Fruit fly (Drosophila melanogaster) whole organism, pupa: ENCODE measurements around the gene HipHop.

Experiments
- CG10348 ChIP-seq: fragments of 200-800 bp; sonication (Bioruptor generic); IDR thresholded peaks from 2 replicates; pipeline ENCODE4 v1.3.6; 2022; ENCODE audit warnings: missing biosample characterization, missing genetic modification characterization
- CG12605 ChIP-seq: fragments of 200-800 bp; sonication (Bioruptor generic); IDR thresholded peaks from 2 replicates; pipeline ENCODE4 v1.3.6; 2022; ENCODE audit warnings: missing biosample characterization, missing genetic modification characterization
- CG13204 ChIP-seq: fragments of 200-800 bp; sonication (Bioruptor generic); optimal IDR thresholded peaks from 2 replicates; lab custom pipeline; 2018; ENCODE audit warnings: missing biosample characterization, mild to moderate bottlenecking, missing genetic modification characterization, moderate library complexity
- CG14655 ChIP-seq: fragments of 200-800 bp; sonication (Bioruptor generic); optimal IDR thresholded peaks from 3 replicates; lab custom pipeline; 2017; ENCODE audit warnings: mild to moderate bottlenecking, missing biosample characterization, missing genetic modification reagents, missing genetic modification characterization
- CG15710 ChIP-seq: fragments of 200-800 bp; sonication (Bioruptor generic); optimal IDR thresholded peaks from 2 replicates; lab custom pipeline; 2018; ENCODE audit warnings: missing biosample characterization, mild to moderate bottlenecking, missing genetic modification characterization, moderate library complexity
- CG17806 ChIP-seq: fragments of 200-800 bp; sonication (Bioruptor generic); optimal IDR thresholded peaks from 2 replicates; lab custom pipeline; 2018; ENCODE audit warnings: missing biosample characterization, mild to moderate bottlenecking, missing genetic modification characterization, moderate library complexity
- CG32121 ChIP-seq: fragments of 200-800 bp; sonication (Bioruptor generic); IDR thresholded peaks from 2 replicates; pipeline ENCODE4 v1.3.6; 2022; ENCODE audit warnings: missing biosample characterization, missing genetic modification characterization
- CG34367 ChIP-seq: fragments of 200-800 bp; sonication (Bioruptor generic); optimal IDR thresholded peaks from 2 replicates; lab custom pipeline; 2018; ENCODE audit warnings: missing biosample characterization, mild to moderate bottlenecking, missing genetic modification characterization
- CG4496 ChIP-seq: fragments of 200-800 bp; sonication (Bioruptor generic); IDR thresholded peaks from 3 replicates; pipeline ENCODE4 v1.3.6; 2022; ENCODE audit warnings: missing biosample characterization, missing genetic modification characterization
- CG8159 ChIP-seq: fragments of 200-800 bp; sonication (Bioruptor generic); optimal IDR thresholded peaks from 3 replicates; lab custom pipeline; 2018; ENCODE audit warnings: missing biosample characterization, mild to moderate bottlenecking, missing genetic modification characterization, moderate library complexity
- CG8301 ChIP-seq: fragments of 200-800 bp; sonication (Bioruptor generic); optimal IDR thresholded peaks from 2 replicates; lab custom pipeline; 2018; ENCODE audit warnings: missing biosample characterization, mild to moderate bottlenecking, missing genetic modification characterization
- CG9948 ChIP-seq: fragments of 200-800 bp; sonication (Bioruptor generic); optimal IDR thresholded peaks from 2 replicates; lab custom pipeline; 2018; ENCODE audit warnings: missing biosample characterization, mild to moderate bottlenecking, missing genetic modification characterization, moderate library complexity
- D1 ChIP-seq: fragments of 200-800 bp; sonication (Bioruptor generic); optimal IDR thresholded peaks from 2 replicates; lab custom pipeline; 2018; ENCODE audit warnings: missing biosample characterization, mild to moderate bottlenecking, missing genetic modification characterization, moderate library complexity
- EcR ChIP-seq: fragments of 200-800 bp; sonication (Bioruptor generic); optimal IDR thresholded peaks from 3 replicates; lab custom pipeline; 2019; ENCODE audit warnings: missing biosample characterization, missing genetic modification characterization, mild to moderate bottlenecking, moderate library complexity, missing genetic modification reagents
- Ets98B ChIP-seq: fragments of 200-800 bp; sonication (Bioruptor generic); IDR thresholded peaks from 2 replicates; pipeline ENCODE4 v1.3.6; 2022; ENCODE audit warnings: missing biosample characterization, missing genetic modification characterization
- Pif1A ChIP-seq: fragments of 200-800 bp; sonication (Bioruptor generic); optimal IDR thresholded peaks from 3 replicates; lab custom pipeline; 2016; ENCODE audit warnings: missing biosample characterization, missing genetic modification characterization
- Pif1B ChIP-seq: fragments of 200-800 bp; sonication (Bioruptor generic); optimal IDR thresholded peaks from 3 replicates; lab custom pipeline; 2016; ENCODE audit warnings: missing biosample characterization, missing genetic modification characterization
- Snoo ChIP-seq: fragments of 200-800 bp; sonication (Bioruptor generic); optimal IDR thresholded peaks from 3 replicates; lab custom pipeline; 2017; ENCODE audit warnings: missing biosample characterization, mild to moderate bottlenecking, missing genetic modification characterization, inconsistent platforms
- fd96Ca ChIP-seq: fragments of 200-800 bp; sonication (Bioruptor generic); IDR thresholded peaks from 3 replicates; pipeline ENCODE4 v1.3.6; 2022; ENCODE audit warnings: missing biosample characterization, missing genetic modification characterization
- gl ChIP-seq: fragments of 200-800 bp; sonication (Bioruptor generic); optimal IDR thresholded peaks from 2 replicates; lab custom pipeline; 2018; ENCODE audit warnings: missing biosample characterization, mild to moderate bottlenecking, missing genetic modification characterization
- rn ChIP-seq: fragments of 200-800 bp; sonication (Bioruptor generic); IDR thresholded peaks from 2 replicates; pipeline ENCODE4 v1.3.6; 2022; ENCODE audit warnings: missing biosample characterization, missing genetic modification characterization

Gene HipHop

dm6 chr3L:18817264-18817894, 3.6 kb upstream of the HipHop start:
- 0 out of 2 replicates have a peak, but pooled peaks have one; percentile 15 for TF ChIP-seq CG32121 (GFP tag; lab: Robert Waterston, UW)
- no peak for TF ChIP-seq CG34367 (tag; lab: Kevin White, UChicago)
- peak; percentile 30 for TF ChIP-seq gl (tag; lab: Kevin White, UChicago)
- peak; percentile 52 for TF ChIP-seq CG13204 (GFP tag; lab: Kevin White, UChicago)
- TF ChIP-seq Pif1A (GFP tag; lab: Kevin White, UChicago): no peak
- TF ChIP-seq EcR (GFP tag; lab: Kevin White, UChicago): peak; percentile 28

DNA sequence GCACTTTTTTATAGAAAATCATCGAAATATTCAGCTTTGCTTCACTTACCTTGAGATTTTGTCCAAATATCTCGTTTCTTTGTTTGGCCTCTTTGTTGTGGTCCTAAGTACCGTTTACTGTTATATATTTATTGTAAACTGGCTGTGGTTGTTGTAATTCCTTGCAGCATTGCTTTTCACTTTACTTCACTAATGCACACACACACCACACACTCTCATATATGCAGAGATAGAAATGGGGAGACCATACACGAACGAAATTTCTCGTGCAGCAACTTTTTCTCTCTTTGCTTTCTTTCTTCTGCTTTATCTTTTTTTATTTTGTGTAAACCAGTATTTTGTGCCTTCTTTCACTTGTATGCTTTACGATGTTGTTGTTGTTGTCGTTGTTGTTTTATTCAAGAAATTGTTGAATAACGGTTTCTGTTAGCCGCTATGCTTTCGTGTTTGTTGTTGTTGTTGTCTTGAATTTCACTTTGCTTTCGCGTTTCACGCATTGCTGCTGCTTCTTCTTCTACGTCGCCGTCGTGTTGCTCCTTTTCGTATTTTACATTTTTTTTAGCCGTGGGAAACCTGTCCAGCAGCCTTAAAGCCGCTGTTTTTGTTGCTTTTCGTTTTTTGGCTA, 1.6 kb upstream of the HipHop start:
- TF ChIP-seq Pif1B: peak; percentile 9
- TF ChIP-seq CG34367 (tag; lab: Kevin White, UChicago): no peak
- peak; percentile 57 for TF ChIP-seq CG14655
- TF ChIP-seq CG17806 (tag; lab: Kevin White, UChicago): peak; percentile 0
- TF ChIP-seq CG32121 (GFP tag; lab: Robert Waterston, UW): 0 out of 2 replicates have a peak, but pooled peaks have one; percentile 8
- no peak for TF ChIP-seq CG9948 (tag; lab: Kevin White, UChicago)
- TF ChIP-seq CG8159 (tag; lab: Kevin White, UChicago): peak; percentile 38
- peak; percentile 24 for TF ChIP-seq Pif1A (GFP tag; lab: Kevin White, UChicago)
- peak; percentile 47 for TF ChIP-seq CG15710 (tag; lab: Kevin White, UChicago)
- peak; percentile 62 for TF ChIP-seq Ets98B (GFP tag; lab: Robert Waterston, UW)
- peak; percentile 39 for TF ChIP-seq gl (tag; lab: Kevin White, UChicago)
- no peak for TF ChIP-seq EcR (GFP tag; lab: Kevin White, UChicago)
- no peak for TF ChIP-seq CG10348 (GFP tag; lab: Robert Waterston, UW)
- no peak for TF ChIP-seq D1 (tag; lab: Kevin White, UChicago)
- no peak for TF ChIP-seq rn (GFP tag; lab: Robert Waterston, UW)
- TF ChIP-seq CG13204 (GFP tag; lab: Kevin White, UChicago): peak; percentile 29
- TF ChIP-seq fd96Ca (GFP tag; lab: Robert Waterston, UW): no peak
- TF ChIP-seq CG8301 (tag; lab: Kevin White, UChicago): peak; percentile 62
- TF ChIP-seq CG12605 (GFP tag; lab: Robert Waterston, UW): peak; percentile 81
- peak; percentile 30 for TF ChIP-seq Snoo
- TF ChIP-seq CG4496 (GFP tag; lab: Robert Waterston, UW): peak; percentile 58; the same call in 1 of the 3 replicates

DNA sequence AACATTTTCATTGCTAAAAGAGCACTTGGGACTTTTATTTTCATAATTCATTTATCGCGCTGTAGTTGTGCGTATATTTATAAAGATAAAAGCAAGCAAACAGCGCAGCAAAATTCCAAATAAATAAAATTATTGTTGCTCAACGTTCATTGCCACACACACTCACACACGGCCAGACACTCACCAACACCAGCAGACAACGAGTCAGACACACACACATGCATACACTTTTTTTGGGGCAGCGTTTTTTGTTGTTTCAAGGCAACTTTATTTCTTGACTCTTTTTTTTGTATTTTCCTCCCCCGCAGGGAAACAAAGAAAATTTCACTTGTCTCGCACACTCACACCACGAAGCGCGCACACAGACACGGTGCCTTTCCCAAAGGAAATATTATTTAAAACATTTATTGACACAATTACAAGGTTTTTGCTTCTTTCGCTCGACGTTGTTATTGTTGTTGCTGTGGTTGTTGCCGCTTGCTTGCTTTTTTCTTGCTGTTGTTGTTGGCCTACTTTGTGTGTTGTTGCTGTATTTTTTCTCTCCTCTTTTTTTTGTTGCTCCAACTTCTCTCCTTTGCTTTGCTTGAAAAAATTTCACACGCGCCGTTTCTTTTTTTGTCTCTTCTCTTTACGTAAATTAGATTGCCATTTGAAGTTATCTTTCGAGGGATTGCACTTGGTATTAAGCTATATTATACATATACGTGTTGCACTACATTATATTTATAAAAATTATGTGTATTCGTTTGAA, 909 bp upstream of the HipHop start:
- TF ChIP-seq EcR (GFP tag; lab: Kevin White, UChicago): peak; percentile 55
- no peak; the same call in 1 of the 3 replicates for TF ChIP-seq fd96Ca (GFP tag; lab: Robert Waterston, UW)
- no peak for TF ChIP-seq D1 (tag; lab: Kevin White, UChicago)
- TF ChIP-seq CG13204 (GFP tag; lab: Kevin White, UChicago): peak; percentile 85
- peak; percentile 74 for TF ChIP-seq CG34367 (tag; lab: Kevin White, UChicago)
- TF ChIP-seq CG4496 (GFP tag; lab: Robert Waterston, UW): peak; percentile 78; the same call in 2 of the 3 replicates
- TF ChIP-seq Pif1A (GFP tag; lab: Kevin White, UChicago): peak; percentile 47
- no peak for TF ChIP-seq Snoo
- TF ChIP-seq Pif1B: peak; percentile 40
- TF ChIP-seq gl (tag; lab: Kevin White, UChicago): peak; percentile 77
- TF ChIP-seq Ets98B (GFP tag; lab: Robert Waterston, UW): 0 out of 2 replicates have a peak, but pooled peaks have one; percentile 49
- peak; percentile 50; the same call in 1 of the 2 replicates for TF ChIP-seq CG32121 (GFP tag; lab: Robert Waterston, UW)
- peak; percentile 50 for TF ChIP-seq CG8301 (tag; lab: Kevin White, UChicago)
- TF ChIP-seq CG12605 (GFP tag; lab: Robert Waterston, UW): peak; percentile 51
- TF ChIP-seq CG9948 (tag; lab: Kevin White, UChicago): peak; percentile 18
- TF ChIP-seq CG8159 (tag; lab: Kevin White, UChicago): peak; percentile 67
- TF ChIP-seq CG10348 (GFP tag; lab: Robert Waterston, UW): no peak
- TF ChIP-seq CG15710 (tag; lab: Kevin White, UChicago): peak; percentile 68
- peak; percentile 52 for TF ChIP-seq CG17806 (tag; lab: Kevin White, UChicago)
- TF ChIP-seq rn (GFP tag; lab: Robert Waterston, UW): no peak
- peak; percentile 66 for TF ChIP-seq CG14655

- TF ChIP-seq CG13204 (GFP tag; lab: Kevin White, UChicago) (no peak), Snoo (no peak), CG8159 (tag; lab: Kevin White, UChicago) (no peak), Ets98B (GFP tag; lab: Robert Waterston, UW) (no peak), EcR (GFP tag; lab: Kevin White, UChicago) (no peak), CG9948 (tag; lab: Kevin White, UChicago) (no peak), CG34367 (tag; lab: Kevin White, UChicago) (no peak), CG8301 (tag; lab: Kevin White, UChicago) (no peak), CG15710 (tag; lab: Kevin White, UChicago) (no peak), fd96Ca (GFP tag; lab: Robert Waterston, UW) (no peak), CG10348 (GFP tag; lab: Robert Waterston, UW) (no peak)
- TF ChIP-seq, all 21 proteins: peak for 0
These were observed 1.1 kb downstream of the HipHop start for dm6 chr3L:18822049-18822448.
